Fruit fly (Drosophila melanogaster): ENCODE data around the gene CG6583.

CG6583 gene

dm6 chr2L:12161467-12161866 is 10.9 kb downstream of the CG6583 start, which contains the start of gene CG31861:
Gene CG31861, plus strand, starts transcription at chr2L:12161767.
- TF ChIP-seq CG6792 (GFP tag; optimal IDR thresholded peaks at IDR 0.05), result no peak
- TF ChIP-seq pdm3 (GFP tag; optimal IDR thresholded peaks at IDR 0.05), result no peak
- no peak for TF ChIP-seq achi (GFP tag; optimal IDR thresholded peaks at IDR 0.05)
- TF ChIP-seq CG15336 (GFP tag; IDR thresholded peaks at IDR 0.05), result no peak
- no peak for TF ChIP-seq CG32006 (GFP tag; optimal IDR thresholded peaks at IDR 0.05)
- TF ChIP-seq eg (GFP tag; IDR thresholded peaks at IDR 0.05), result no peak
- TF ChIP-seq CG8119 (GFP tag; IDR thresholded peaks at IDR 0.05), result no peak
- no peak for TF ChIP-seq CG16779 (tag; optimal IDR thresholded peaks at IDR 0.05)
- TF ChIP-seq Met (GFP tag; optimal IDR thresholded peaks at IDR 0.05), result no peak
- no peak for TF ChIP-seq Eip78C (GFP tag)
- no peak for TF ChIP-seq CG9139 (GFP tag; optimal IDR thresholded peaks at IDR 0.05)
- no peak for TF ChIP-seq fd59A (GFP tag; optimal IDR thresholded peaks at IDR 0.05)
- TF ChIP-seq CG11902 (GFP tag; optimal IDR thresholded peaks at IDR 0.05), result no peak
- no peak for TF ChIP-seq salr (GFP tag; optimal IDR thresholded peaks at IDR 0.05)
- no peak for TF ChIP-seq CG4318 (GFP tag; optimal IDR thresholded peaks at IDR 0.05)
- TF ChIP-seq fkh (GFP tag; optimal IDR thresholded peaks at IDR 0.05), result no peak

- TF ChIP-seq OdsH (GFP tag; optimal IDR thresholded peaks at IDR 0.05) (no peak), Ets21C (GFP tag; optimal IDR thresholded peaks at IDR 0.05) (no peak)
Measured at dm6 chr2L:12142439-12142838, 29.9 kb downstream of the CG6583 start, which contains the start of gene CG31760. Gene CG31760, plus strand, starts transcription at chr2L:12142780.

dm6 chr2L:12137708-12138107 is 34.7 kb downstream of the CG6583 start, which contains the start of gene Gr33a:
Gene Gr33a, plus strand, starts transcription at chr2L:12138008.
- TF ChIP-seq CG6854 (GFP tag; optimal IDR thresholded peaks at IDR 0.05), result no peak
- no peak for TF ChIP-seq topi (GFP tag; optimal IDR thresholded peaks at IDR 0.05)
- no peak for TF ChIP-seq CG7368 (GFP tag; optimal IDR thresholded peaks at IDR 0.05)
- TF ChIP-seq svp (GFP tag), result no peak
- no peak for TF ChIP-seq Blimp-1 (GFP tag; optimal IDR thresholded peaks at IDR 0.05)
- no peak for TF ChIP-seq Smox (GFP tag; optimal IDR thresholded peaks at IDR 0.05)
- TF ChIP-seq pdm3 (GFP tag; optimal IDR thresholded peaks at IDR 0.05), result no peak
- TF ChIP-seq CG11294 (GFP tag; IDR thresholded peaks at IDR 0.05), result no peak

dm6 chr2L:12134125-12134378 is 38.3 kb downstream of the CG6583 start:
- TF ChIP-seq CG4318 (GFP tag; optimal IDR thresholded peaks at IDR 0.05) (no peak), Met (GFP tag; optimal IDR thresholded peaks at IDR 0.05) (no peak), CG3919 (GFP tag; optimal IDR thresholded peaks at IDR 0.05) (no peak), net (GFP tag; optimal IDR thresholded peaks at IDR 0.05) (no peak), spab (GFP tag; optimal IDR thresholded peaks at IDR 0.05) (no peak), Sox102F (GFP tag; optimal IDR thresholded peaks at IDR 0.05) (no peak), Blimp-1 (GFP tag; optimal IDR thresholded peaks at IDR 0.05) (no peak), CG8632 (GFP tag; optimal IDR thresholded peaks at IDR 0.05) (no peak), CG31627 (GFP tag; optimal IDR thresholded peaks at IDR 0.05) (no peak)

dm6 chr2L:12133275-12134124 is 38.9 kb downstream of the CG6583 start, which contains the start of gene rho-6:
Gene rho-6, minus strand, starts transcription at chr2L:12133411.
- TF ChIP-seq Hr4 (GFP tag; optimal IDR thresholded peaks at IDR 0.05) (peak; percentile 35), Met (GFP tag; optimal IDR thresholded peaks at IDR 0.05) (no peak), salr (GFP tag; optimal IDR thresholded peaks at IDR 0.05) (no peak), CG3919 (GFP tag; optimal IDR thresholded peaks at IDR 0.05) (peak; percentile 15), CG15336 (GFP tag; IDR thresholded peaks at IDR 0.05) (no peak), spab (GFP tag; optimal IDR thresholded peaks at IDR 0.05) (no peak), CG7368 (GFP tag; optimal IDR thresholded peaks at IDR 0.05) (no peak), CG10631 (GFP tag; optimal IDR thresholded peaks at IDR 0.05) (peak; percentile 0), pdm3 (GFP tag; optimal IDR thresholded peaks at IDR 0.05) (peak; percentile 2), Ets96B (tag; optimal IDR thresholded peaks at IDR 0.05) (no peak), CG9139 (GFP tag; optimal IDR thresholded peaks at IDR 0.05) (no peak), CG32006 (GFP tag; optimal IDR thresholded peaks at IDR 0.05) (peak; percentile 52), CG16779 (tag; optimal IDR thresholded peaks at IDR 0.05) (no peak), fd59A (GFP tag; optimal IDR thresholded peaks at IDR 0.05) (no peak), OdsH (GFP tag; optimal IDR thresholded peaks at IDR 0.05) (peak; percentile 8), acj6 (GFP tag; optimal IDR thresholded peaks at IDR 0.05) (peak; percentile 6), Eip78C (GFP tag) (peak; percentile 63), CG8632 (GFP tag; optimal IDR thresholded peaks at IDR 0.05) (no peak), CG6276 (GFP tag; optimal IDR thresholded peaks at IDR 0.05) (no peak), achi (GFP tag; optimal IDR thresholded peaks at IDR 0.05) (peak; percentile 37)
